Worm (Caenorhabditis elegans): ENCODE data around the gene clec-64.

Gene clec-64

DNA sequence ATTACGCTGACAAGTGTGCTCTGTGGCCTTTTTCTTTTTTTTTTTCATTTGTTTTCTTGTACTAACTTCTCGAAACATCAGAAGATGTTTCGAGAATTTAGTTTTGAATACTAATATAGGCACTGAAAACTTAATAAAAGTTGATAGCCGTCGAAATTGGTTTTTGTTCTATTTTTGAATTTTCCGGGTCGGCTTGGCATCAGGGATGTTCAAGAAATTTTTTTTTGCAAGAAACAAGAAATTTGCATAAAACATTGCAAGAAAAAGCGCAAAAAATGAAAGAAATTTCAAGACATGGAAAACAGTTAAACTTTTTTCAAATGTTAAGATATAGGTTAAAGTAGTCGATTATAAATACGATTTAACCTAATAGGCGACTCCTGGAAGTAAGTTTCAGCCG is 25.2 kb downstream of the clec-64 start:
- TF ChIP-seq hlh-8 (tag; optimal IDR thresholded peaks at IDR 0.05), result no peak
- TF ChIP-seq eyg-1 (tag; optimal IDR thresholded peaks at IDR 0.05), result no peak
- no peak for TF ChIP-seq C08G9.2 (tag; optimal IDR thresholded peaks at IDR 0.05)
- TF ChIP-seq ahr-1 (tag; optimal IDR thresholded peaks at IDR 0.05), result no peak
- TF ChIP-seq rnt-1 (tag; optimal IDR thresholded peaks at IDR 0.05), result no peak
- no peak for TF ChIP-seq fkh-10 (GFP tag; optimal IDR thresholded peaks at IDR 0.05)
- no peak for TF ChIP-seq unc-55 (GFP tag; optimal IDR thresholded peaks at IDR 0.05)
- no peak for TF ChIP-seq ztf-16 (tag; optimal IDR thresholded peaks at IDR 0.05)
- TF ChIP-seq dve-1 (tag; optimal IDR thresholded peaks at IDR 0.05), result no peak
- no peak for TF ChIP-seq nhr-232 (tag; optimal IDR thresholded peaks at IDR 0.05)
- no peak for TF ChIP-seq ceh-24 (tag; optimal IDR thresholded peaks at IDR 0.05)
- TF ChIP-seq ceh-18 (tag; optimal IDR thresholded peaks at IDR 0.05), result no peak
- TF ChIP-seq ceh-9 (tag; optimal IDR thresholded peaks at IDR 0.05), result no peak
- TF ChIP-seq Y22D7AL.16 (tag; optimal IDR thresholded peaks at IDR 0.05), result no peak
- no peak for TF ChIP-seq ref-2 (tag; optimal IDR thresholded peaks at IDR 0.05)
- TF ChIP-seq gmeb-2 (tag; optimal IDR thresholded peaks at IDR 0.05), result no peak
- TF ChIP-seq elt-4 (tag; optimal IDR thresholded peaks at IDR 0.05), result no peak
- TF ChIP-seq hlh-30 (tag; optimal IDR thresholded peaks at IDR 0.05; ENCODE audit: insufficient read depth), result no peak
- no peak for TF ChIP-seq pha-4 (tag; optimal IDR thresholded peaks at IDR 0.05)

DNA sequence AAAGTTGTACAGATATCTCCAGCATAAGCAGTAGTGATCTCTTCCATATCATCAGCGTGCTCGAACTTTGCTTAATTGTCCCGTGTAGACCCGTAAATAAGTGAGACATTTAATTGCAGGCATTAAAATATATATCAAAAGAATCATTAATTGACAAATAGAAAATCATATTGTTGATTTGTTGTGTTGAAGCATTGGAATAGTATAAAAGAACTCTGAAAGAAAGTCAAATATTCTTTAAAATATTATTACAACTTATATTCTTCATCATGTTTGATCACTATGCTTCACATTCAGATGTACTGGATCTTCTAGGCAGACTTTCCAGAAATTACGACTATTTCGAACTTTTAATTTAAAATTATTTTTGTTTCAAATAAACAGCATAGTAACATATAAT is 27.5 kb downstream of the clec-64 start, which contains the start of gene F58G1.8:
Gene F58G1.8 (minus strand): TSS at position 101 of the 400 bp plus-strand sequence.
- TF ChIP-seq eyg-1 (tag; optimal IDR thresholded peaks at IDR 0.05) (no peak), hlh-15 (tag; optimal IDR thresholded peaks at IDR 0.05) (no peak)

DNA sequence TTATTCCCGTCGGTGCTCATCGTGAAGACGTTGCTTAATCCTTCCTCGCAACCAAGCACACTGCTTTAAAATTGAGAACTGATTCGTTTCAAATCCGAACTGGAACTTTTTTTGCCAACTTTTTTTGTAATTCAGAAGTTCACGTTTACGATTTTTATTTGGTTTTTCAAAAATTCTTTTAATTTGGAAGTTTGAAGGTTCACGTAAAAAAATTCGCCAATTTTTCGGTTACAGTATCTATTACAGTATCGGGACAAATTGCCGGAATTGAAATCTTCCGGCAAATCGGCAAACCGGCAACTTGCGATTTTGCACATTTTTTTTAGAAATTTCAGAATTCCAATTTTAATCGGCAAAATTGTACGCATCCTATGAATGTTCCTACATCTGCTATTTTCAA is 30.2 kb downstream of the clec-64 start, which contains the start of gene F58G1.3:
Gene F58G1.3 (minus strand): TSS at position 101 of the 400 bp plus-strand sequence.
- TF ChIP-seq ceh-6 (GFP tag; optimal IDR thresholded peaks at IDR 0.05) (no peak), ets-4 (tag; optimal IDR thresholded peaks at IDR 0.05) (no peak), pros-1 (tag; optimal IDR thresholded peaks at IDR 0.05) (no peak), T23F11.4 (GFP tag; optimal IDR thresholded peaks at IDR 0.05) (no peak), ceh-14 (tag; optimal IDR thresholded peaks at IDR 0.05) (no peak), tbx-7 (tag; optimal IDR thresholded peaks at IDR 0.05) (no peak), pax-1 (tag; optimal IDR thresholded peaks at IDR 0.05) (no peak), eyg-1 (tag; optimal IDR thresholded peaks at IDR 0.05) (no peak)

DNA sequence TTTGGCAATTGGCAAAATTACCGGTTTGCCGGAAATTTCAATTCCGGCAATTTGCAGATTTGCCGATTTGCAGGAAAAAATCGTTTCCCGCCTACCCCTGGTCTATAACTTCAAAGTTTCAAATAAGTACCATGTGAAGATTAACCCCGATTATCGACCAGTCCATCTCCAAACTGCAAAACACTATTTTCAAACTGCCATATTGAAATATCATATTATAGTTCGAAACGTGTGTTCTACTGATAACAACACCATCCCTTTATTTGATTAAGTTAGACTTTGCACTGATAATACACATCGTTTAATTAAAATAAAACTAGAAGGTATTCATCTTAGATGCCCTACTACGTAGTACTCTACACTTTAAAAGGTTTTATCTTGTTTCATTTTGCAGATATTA is 32.1 kb downstream of the clec-64 start:
- TF ChIP-seq ceh-18 (tag; optimal IDR thresholded peaks at IDR 0.05), result no peak
- TF ChIP-seq sox-2 (GFP tag; IDR thresholded peaks at IDR 0.05), result no peak
- TF ChIP-seq hlh-13 (GFP tag; optimal IDR thresholded peaks at IDR 0.05), result no peak
- TF ChIP-seq pqm-1 (tag; optimal IDR thresholded peaks at IDR 0.05), result no peak
- no peak for TF ChIP-seq eyg-1 (tag; optimal IDR thresholded peaks at IDR 0.05)

DNA sequence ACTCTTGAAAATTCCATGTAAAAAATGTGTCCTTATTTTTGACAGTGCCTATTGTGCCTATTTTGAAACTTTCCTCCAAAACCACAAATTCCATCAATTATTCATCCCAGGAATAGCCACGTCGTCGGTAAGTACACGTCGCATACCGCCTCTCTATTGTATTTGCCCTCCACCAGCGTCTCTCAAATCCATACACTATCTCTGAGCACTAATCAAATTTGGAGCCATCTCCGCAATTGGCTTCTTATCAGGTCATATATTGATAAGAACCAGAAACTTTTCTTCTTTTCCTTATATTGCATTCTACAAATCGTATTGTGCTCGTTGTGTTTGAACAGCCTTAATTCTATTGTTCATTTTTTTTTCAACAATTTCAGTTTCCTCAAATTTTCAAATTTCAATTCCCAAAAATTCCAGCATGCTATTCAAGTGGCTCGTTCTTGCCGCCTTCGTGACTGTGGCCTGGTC is 33.4 kb downstream of the clec-64 start, which contains the start of gene dct-18:
Gene dct-18 (plus strand): TSS at position 418 of the 468 bp plus-strand sequence.
- TF ChIP-seq pqm-1 (tag; optimal IDR thresholded peaks at IDR 0.05) (no peak), elt-2 (tag; optimal IDR thresholded peaks at IDR 0.05) (peak; percentile 94)

DNA sequence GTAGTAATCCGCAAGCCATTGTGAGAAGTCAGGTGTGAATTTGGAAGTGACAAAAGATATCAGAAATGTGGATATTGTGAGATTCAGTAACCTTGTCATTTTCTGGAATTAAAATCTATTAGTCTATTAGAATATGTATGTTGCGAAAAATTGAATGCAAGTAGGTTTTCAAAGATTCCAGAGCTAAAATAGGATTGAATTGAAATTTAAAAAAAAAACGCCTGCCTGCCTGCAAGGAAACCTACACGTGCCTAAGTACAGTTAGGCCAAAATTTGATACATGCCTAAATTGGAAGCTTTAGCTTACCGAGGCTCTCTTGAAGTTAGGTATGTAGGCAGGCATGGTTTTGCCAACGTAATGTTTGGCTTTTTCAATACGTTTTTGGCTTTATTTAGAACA is 37.2 kb downstream of the clec-64 start, which contains the start of gene lips-9:
Gene lips-9 (minus strand): TSS at position 101 of the 400 bp plus-strand sequence.
- TF ChIP-seq fax-1 (tag; optimal IDR thresholded peaks at IDR 0.05) (no peak), ceh-22 (tag; optimal IDR thresholded peaks at IDR 0.05) (no peak), pha-2 (tag; optimal IDR thresholded peaks at IDR 0.05) (no peak), eyg-1 (tag; optimal IDR thresholded peaks at IDR 0.05) (no peak), madf-2 (tag; optimal IDR thresholded peaks at IDR 0.05) (no peak), K02D7.2 (tag; optimal IDR thresholded peaks at IDR 0.05) (no peak), zip-5 (tag; optimal IDR thresholded peaks at IDR 0.05) (no peak), nfya-1 (tag; optimal IDR thresholded peaks at IDR 0.05) (no peak), elt-4 (tag; optimal IDR thresholded peaks at IDR 0.05) (no peak), pha-4 (tag; optimal IDR thresholded peaks at IDR 0.05) (no peak), pqm-1 (tag; optimal IDR thresholded peaks at IDR 0.05) (no peak), ceh-18 (tag; optimal IDR thresholded peaks at IDR 0.05) (no peak), T23F11.4 (GFP tag; optimal IDR thresholded peaks at IDR 0.05) (no peak), ttx-3 (tag; optimal IDR thresholded peaks at IDR 0.05) (no peak), hlh-13 (GFP tag; optimal IDR thresholded peaks at IDR 0.05) (no peak), ceh-30 (tag; optimal IDR thresholded peaks at IDR 0.05) (no peak), ceh-31 (tag; optimal IDR thresholded peaks at IDR 0.05) (no peak), unc-86 (tag; optimal IDR thresholded peaks at IDR 0.05) (no peak)

Data from whole organism, late embryonic.